Worm (Caenorhabditis elegans) whole organism, young adult: ENCODE measurements around the gene ZK938.10.
"Not testable (repeated sequence)": the region's sequence is repeated elsewhere in the genome, so short reads cannot be mapped to it uniquely, and the experiment has no call there.

Source experiments
- B0336.3 ChIP-seq: fragments of 200-800 bp; sonication (Bioruptor generic); IDR thresholded peaks from 2 replicates; pipeline ENCODE4 v1.3.6; 2022; ENCODE audit warnings: missing genetic modification characterization, missing compliant biosample characterization
- C06A6.2 ChIP-seq: fragments of 200-800 bp; sonication (Bioruptor generic); conservative IDR thresholded peaks from 2 replicates; pipeline ENCODE4 v1.3.6; 2022; ENCODE audit warnings: missing genetic modification characterization, missing compliant biosample characterization
- D2030.7 ChIP-seq: fragments of 200-800 bp; sonication (Bioruptor generic); IDR thresholded peaks from 2 replicates; pipeline ENCODE4 v1.3.6; 2022; ENCODE audit warnings: missing genetic modification reagents, missing genetic modification characterization, missing compliant biosample characterization
- ZK185.1 ChIP-seq: sonication (generic microtip); optimal IDR thresholded peaks from 2 replicates; lab custom pipeline; 2016; ENCODE audit warnings: mild to moderate bottlenecking, missing genetic modification characterization, missing compliant biosample characterization; ENCODE audit not compliant: poor library complexity, severe bottlenecking
- atf-7 ChIP-seq: sonication (generic microtip); optimal IDR thresholded peaks from 2 replicates; lab custom pipeline; 2017; ENCODE audit warnings: mild to moderate bottlenecking, missing genetic modification characterization, missing compliant biosample characterization
- attf-5 ChIP-seq: fragments of 200-800 bp; sonication (Bioruptor generic); optimal IDR thresholded peaks from 2 replicates; lab custom pipeline; 2018; ENCODE audit warnings: mild to moderate bottlenecking, missing genetic modification characterization, missing compliant biosample characterization
- ccch-3 ChIP-seq: fragments of 200-800 bp; sonication (Bioruptor generic); optimal IDR thresholded peaks from 2 replicates; lab custom pipeline; 2018; ENCODE audit warnings: mild to moderate bottlenecking, missing genetic modification characterization, missing compliant biosample characterization
- cebp-1 ChIP-seq, 2 experiments: fragments of 200-800 bp in 1 of 2; sonication (Bioruptor generic) in 1 of 2; sonication (generic microtip) in 1 of 2; IDR thresholded peaks in 1 of 2; optimal IDR thresholded peaks in 1 of 2; 2 replicates each; pipeline versions ENCODE4 v1.3.6 to Lab custom; 2017 to 2022; ENCODE audit warnings: missing compliant biosample characterization in 2 of 2, missing genetic modification characterization in 2 of 2, mild to moderate bottlenecking in 1 of 2, missing genetic modification reagents in 1 of 2, moderate library complexity in 1 of 2
- ceh-100 ChIP-seq: fragments of 200-800 bp; sonication (Bioruptor generic); IDR thresholded peaks from 2 replicates; pipeline ENCODE4 v1.3.6; 2022; ENCODE audit warnings: missing genetic modification reagents, missing genetic modification characterization, missing compliant biosample characterization
- ceh-27 ChIP-seq: fragments of 200-800 bp; sonication (Bioruptor generic); optimal IDR thresholded peaks from 2 replicates; lab custom pipeline; 2018; ENCODE audit warnings: mild to moderate bottlenecking, missing genetic modification characterization, moderate library complexity, missing compliant biosample characterization
- chd-7 ChIP-seq: sonication (generic microtip); optimal IDR thresholded peaks from 2 replicates; lab custom pipeline; 2016; ENCODE audit warnings: mild to moderate bottlenecking, missing genetic modification characterization, moderate library complexity, missing compliant biosample characterization
- die-1 ChIP-seq: sonication (generic microtip); optimal IDR thresholded peaks from 2 replicates; lab custom pipeline; 2016; ENCODE audit warnings: missing genotype, mild to moderate bottlenecking, missing genetic modification characterization, missing compliant biosample characterization
- egl-18 ChIP-seq: fragments of 200-800 bp; sonication (Bioruptor generic); IDR thresholded peaks from 2 replicates; pipeline ENCODE4 v1.3.6; 2022; ENCODE audit warnings: missing genetic modification reagents, missing genetic modification characterization, missing compliant biosample characterization
- egl-44 ChIP-seq: fragments of 200-800 bp; sonication (Bioruptor generic); IDR thresholded peaks from 2 replicates; pipeline ENCODE4 v1.3.6; 2022; ENCODE audit warnings: missing genetic modification reagents, missing genetic modification characterization, missing compliant biosample characterization
- egrh-3 ChIP-seq: fragments of 200-800 bp; sonication (Bioruptor generic); IDR thresholded peaks from 2 replicates; pipeline ENCODE4 v1.3.6; 2022; ENCODE audit warnings: missing genetic modification reagents, missing genetic modification characterization, missing compliant biosample characterization
- him-1 ChIP-seq: sonication (generic microtip); optimal IDR thresholded peaks from 2 replicates; lab custom pipeline; 2016; ENCODE audit warnings: missing genotype, missing genetic modification reagents, missing genetic modification characterization, missing compliant biosample characterization
- hlh-12 ChIP-seq: sonication (generic microtip); optimal IDR thresholded peaks from 2 replicates; lab custom pipeline; 2016; ENCODE audit warnings: missing genetic modification characterization, missing compliant biosample characterization
- hrde-1 ChIP-seq: sonication (generic microtip); optimal IDR thresholded peaks from 2 replicates; lab custom pipeline; 2016; ENCODE audit warnings: missing genetic modification characterization, mild to moderate bottlenecking, missing compliant biosample characterization, moderate library complexity, missing genotype, missing genetic modification reagents, borderline replicate concordance
- let-526 ChIP-seq: fragments of 200-800 bp; sonication (Bioruptor generic); IDR thresholded peaks from 2 replicates; pipeline ENCODE4 v1.3.6; 2022; ENCODE audit warnings: missing genetic modification reagents, missing genetic modification characterization, missing compliant biosample characterization
- lin-26 ChIP-seq: fragments of 200-800 bp; sonication (Bioruptor generic); IDR thresholded peaks from 2 replicates; pipeline ENCODE4 v1.3.6; 2022; ENCODE audit warnings: missing genetic modification reagents, missing genetic modification characterization, missing compliant biosample characterization
- lin-35 ChIP-seq, 3 experiments: fragments of 150-350 bp in 2 of 3; sonication (generic microtip) in 1 of 3; optimal IDR thresholded peaks; 2 replicates each; lab custom pipeline; 2014 to 2018; ENCODE audit warnings: missing biosample characterization in 3 of 3, missing genetic modification characterization in 3 of 3, missing genetic modification reagents in 3 of 3
- nfya-1 ChIP-seq: sonication (generic microtip); optimal IDR thresholded peaks from 2 replicates; lab custom pipeline; 2017; ENCODE audit warnings: antibody characterized with exemption, missing compliant biosample characterization, missing genetic modification characterization, borderline replicate concordance; ENCODE audit not compliant: insufficient read depth
- nfyb-1 ChIP-seq: fragments of 200-800 bp; sonication (Bioruptor generic); IDR thresholded peaks from 2 replicates; pipeline ENCODE4 v1.3.6; 2022; ENCODE audit warnings: missing genetic modification reagents, missing genetic modification characterization, missing compliant biosample characterization
- nhr-80 ChIP-seq: sonication (generic microtip); optimal IDR thresholded peaks from 2 replicates; lab custom pipeline; 2016; ENCODE audit warnings: missing genetic modification characterization, missing compliant biosample characterization
- sptf-2 ChIP-seq: fragments of 200-800 bp; sonication (Bioruptor generic); optimal IDR thresholded peaks from 2 replicates; lab custom pipeline; 2018; ENCODE audit warnings: mild to moderate bottlenecking, missing genetic modification characterization, missing compliant biosample characterization
- tlf-1 ChIP-seq: fragments of 200-800 bp; sonication (Bioruptor generic); optimal IDR thresholded peaks from 2 replicates; lab custom pipeline; 2018; ENCODE audit warnings: mild to moderate bottlenecking, missing genetic modification characterization, missing compliant biosample characterization
- zfh-2 ChIP-seq: fragments of 200-800 bp; sonication (Bioruptor generic); conservative IDR thresholded peaks from 2 replicates; pipeline ENCODE4 v1.3.6; 2022; ENCODE audit warnings: missing genetic modification reagents, missing genetic modification characterization, missing compliant biosample characterization

The ZK938.10 gene

ce11 chrII:9872961-9873360 is 22.1 kb upstream of the ZK938.10 start, which contains the start of gene chil-8:
Gene chil-8, minus strand, starts transcription at chrII:9873061.
- TF ChIP-seq atf-7, result no peak
- TF ChIP-seq lin-35 (GFP tag; optimal IDR thresholded peaks at IDR 0.05; lab: Kevin White, UChicago), result no peak
- no peak for TF ChIP-seq attf-5
- TF ChIP-seq ZK185.1 (tag; lab: Kevin White, UChicago), result no peak

- TF ChIP-seq ceh-100 (GFP tag; lab: Robert Waterston, UW) (no peak), egl-44 (no peak)
- TF ChIP-seq, all 124 proteins: peak for 0
These were observed 20.2 kb upstream of the ZK938.10 start, which contains the start of gene chil-7 for ce11 chrII:9871061-9871460. Gene chil-7, minus strand, starts transcription at chrII:9871172.

- TF ChIP-seq die-1 (tag; lab: Kevin White, UChicago) (no peak), sptf-2 (GFP tag; lab: Kevin White, UChicago) (no peak)
- TF ChIP-seq, all 124 proteins: peak for 0
These were observed 17.9 kb upstream of the ZK938.10 start, which contains the start of gene old-1 for ce11 chrII:9868698-9869097. Gene old-1, minus strand, starts transcription at chrII:9868747.

DNA sequence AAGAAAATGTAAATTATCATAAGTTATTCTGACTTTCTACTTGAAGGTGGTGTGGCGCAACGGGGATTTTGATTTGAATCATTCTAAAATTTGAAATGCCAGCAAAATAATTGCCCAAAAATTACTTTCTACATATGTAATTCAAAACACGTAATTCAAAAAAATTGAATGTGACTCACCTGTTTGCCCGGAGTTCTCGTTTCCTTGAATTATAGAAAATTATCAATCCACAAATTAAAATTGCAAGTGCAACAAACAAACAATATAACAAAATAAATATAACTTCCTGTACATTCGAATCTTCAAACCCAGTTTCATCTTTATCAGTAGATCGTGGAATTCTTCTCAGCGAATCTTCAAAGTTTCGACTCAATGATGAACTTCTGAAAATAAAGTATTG is 17.4 kb upstream of the ZK938.10 start:
- TF ChIP-seq chd-7, result no peak

- TF ChIP-seq hlh-12; him-1 (tag; lab: Kevin White, UChicago); hrde-1 (tag; lab: Kevin White, UChicago): not testable (repeated sequence)
These were observed 15.5 kb upstream of the ZK938.10 start, which contains the start of gene chil-1 for ce11 chrII:9866378-9866777. Gene chil-1, minus strand, starts transcription at chrII:9866478.

DNA sequence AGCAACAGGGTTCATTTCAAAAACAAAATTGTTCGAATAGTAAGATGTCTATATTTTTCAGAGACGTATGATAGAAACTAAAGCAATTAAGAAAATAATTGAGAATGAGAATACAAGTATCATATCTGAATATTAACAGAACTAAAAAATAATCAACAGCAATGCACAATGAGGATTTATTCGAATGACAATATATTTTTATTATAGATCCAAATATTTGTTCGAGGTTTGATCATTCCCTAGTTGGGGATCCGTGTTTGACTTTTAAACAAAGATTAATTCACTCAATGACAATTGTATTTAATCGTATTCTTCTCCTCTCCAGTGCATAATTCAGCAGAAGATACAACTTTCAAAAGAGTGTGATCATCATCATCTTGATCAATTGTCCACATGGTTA is 11.3 kb upstream of the ZK938.10 start, which contains the start of gene C08H9.18:
TSS of gene C08H9.18 (minus strand) at position 101 of the 400 bp plus-strand sequence.
- TF ChIP-seq nfyb-1 (GFP tag; lab: Robert Waterston, UW) (no peak), cebp-1 (GFP tag; IDR thresholded peaks at IDR 0.05; lab: Robert Waterston, UW) (no peak), cebp-1 (tag; optimal IDR thresholded peaks at IDR 0.05; lab: Kevin White, UChicago) (no peak), C06A6.2 (GFP tag; lab: Robert Waterston, UW) (no peak), lin-35 (GFP tag; optimal IDR thresholded peaks at IDR 0.05; lab: Kevin White, UChicago) (no peak), zfh-2 (no peak), tlf-1 (no peak), let-526 (GFP tag; lab: Robert Waterston, UW) (no peak), egl-18 (no peak), B0336.3 (no peak), D2030.7 (GFP tag; lab: Robert Waterston, UW) (no peak), nhr-80 (tag; lab: Kevin White, UChicago) (no peak), ccch-3 (GFP tag; lab: Kevin White, UChicago) (no peak), him-1 (tag; lab: Kevin White, UChicago) (no peak)

ce11 chrII:9861394-9861793 is 10.5 kb upstream of the ZK938.10 start, which contains the start of gene chil-3:
Gene chil-3, minus strand, starts transcription at chrII:9861494.
- TF ChIP-seq egrh-3 (GFP tag; lab: Robert Waterston, UW) (no peak), chd-7 (no peak), nfya-1 (no peak), die-1 (tag; lab: Kevin White, UChicago) (no peak), lin-26 (GFP tag; lab: Robert Waterston, UW) (no peak), ceh-27 (GFP tag; lab: Kevin White, UChicago) (no peak)
